Worm (Caenorhabditis elegans): ENCODE data around the gene dao-6.

DNA sequence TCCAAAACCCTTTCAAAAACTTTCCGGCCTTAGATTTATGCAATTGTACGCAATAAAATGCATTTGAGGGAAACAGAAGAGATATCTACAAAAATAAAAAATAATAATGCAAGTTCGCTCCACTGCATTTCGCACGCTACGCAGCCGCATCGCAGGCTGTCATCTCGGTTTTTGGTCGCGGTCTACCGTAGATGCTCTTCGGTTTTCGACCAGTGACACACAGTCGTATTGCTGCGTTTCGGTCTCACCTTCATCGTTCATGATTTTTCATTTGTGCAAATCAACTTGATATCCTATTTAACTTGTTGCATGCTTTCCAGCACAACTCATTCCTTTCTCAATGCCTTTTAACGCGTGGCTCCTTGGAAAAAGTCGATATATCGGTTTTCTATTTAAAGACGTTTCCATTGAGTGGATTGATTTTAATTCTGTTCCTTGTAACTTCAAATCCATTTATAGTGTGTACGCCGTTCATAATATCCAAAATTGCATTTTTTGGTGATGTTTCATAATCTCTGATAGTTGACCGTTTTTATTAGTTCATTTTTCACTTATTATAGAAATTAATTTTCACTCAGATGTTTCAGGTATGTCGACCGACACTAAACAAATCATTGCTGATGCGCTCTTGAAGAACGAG is 44.8 kb upstream of the dao-6 start, which contains the start of gene vha-1:
- no peak for TF ChIP-seq eor-1 (tag; optimal IDR thresholded peaks at IDR 0.05)
- no peak for TF ChIP-seq nhr-12 (tag; optimal IDR thresholded peaks at IDR 0.05)
- TF ChIP-seq ceh-16 (tag; optimal IDR thresholded peaks at IDR 0.05): no peak
- TF ChIP-seq unc-39 (tag; optimal IDR thresholded peaks at IDR 0.05): no peak
- TF ChIP-seq nhr-25 (tag; optimal IDR thresholded peaks at IDR 0.05): peak; percentile 65
- no peak for TF ChIP-seq zag-1 (tag; optimal IDR thresholded peaks at IDR 0.05)
- no peak for TF ChIP-seq egl-27 (tag; optimal IDR thresholded peaks at IDR 0.05)
- TF ChIP-seq fkh-10 (GFP tag; optimal IDR thresholded peaks at IDR 0.05): peak; percentile 16
